Worm (Caenorhabditis elegans): ENCODE measurements around the gene sdz-37.
"Not testable (repeated sequence)": the region's sequence is repeated elsewhere in the genome, so short reads cannot be mapped to it uniquely, and the experiment has no call there.

DNA sequence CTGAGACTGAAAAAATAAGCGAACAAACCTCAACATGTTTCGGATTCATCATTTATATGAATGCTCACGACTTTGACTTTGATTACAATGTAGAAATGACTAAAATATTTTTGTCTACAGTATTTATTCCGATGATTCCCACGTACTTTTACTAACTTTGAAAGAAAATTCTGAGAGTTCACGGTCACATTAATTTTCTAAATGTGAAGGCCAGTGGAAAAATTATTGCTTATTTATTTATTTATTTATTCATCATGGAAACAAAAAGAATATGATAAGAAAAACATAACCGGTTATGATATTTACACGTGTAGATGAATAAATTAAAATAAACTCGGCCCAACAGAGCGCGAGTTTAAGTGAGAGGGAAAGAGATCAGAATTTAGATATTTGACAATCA lies 28.4 kb downstream of the sdz-37 start, which contains the start of gene ZK666.8:
- TF ChIP-seq med-1 (GFP tag; optimal IDR thresholded peaks at IDR 0.05; ENCODE audit: insufficient read depth); T22C8.4 (GFP tag; IDR thresholded peaks at IDR 0.05); ztf-29 (GFP tag; IDR thresholded peaks at IDR 0.05); flt-1 (GFP tag; IDR thresholded peaks at IDR 0.05); cog-1 (tag; optimal IDR thresholded peaks at IDR 0.05); klf-2 (GFP tag; conservative IDR thresholded peaks at IDR 0.05); ref-1 (GFP tag; conservative IDR thresholded peaks at IDR 0.05): not testable (repeated sequence)

Data from whole organism, midembryonic.